Worm (Caenorhabditis elegans) whole organism, L3 larva: ENCODE measurements around the gene F54D5.23.

Experiments
- elt-2 ChIP-seq: sonication (generic microtip); optimal IDR thresholded peaks from 2 replicates; lab custom pipeline; 2016; ENCODE audit warnings: missing genetic modification reagents, mild to moderate bottlenecking, missing genetic modification characterization, missing compliant biosample characterization
- fos-1 ChIP-seq: fragments of 150-350 bp; optimal IDR thresholded peaks from 2 replicates; lab custom pipeline; 2014; ENCODE audit warnings: missing biosample characterization, missing genetic modification characterization
- mml-1 ChIP-seq: fragments of 150-350 bp; sonication (generic microtip); optimal IDR thresholded peaks from 3 replicates; lab custom pipeline; 2014; ENCODE audit warnings: missing biosample characterization, missing genetic modification characterization
- nhr-12 ChIP-seq: fragments of 150-350 bp; optimal IDR thresholded peaks from 2 replicates; lab custom pipeline; 2014; ENCODE audit warnings: missing biosample characterization, missing genetic modification characterization
- nhr-77 ChIP-seq: fragments of 150-350 bp; optimal IDR thresholded peaks from 2 replicates; lab custom pipeline; 2014; ENCODE audit warnings: missing biosample characterization, missing genetic modification characterization
- snpc-4 ChIP-seq: fragments of 150-350 bp; optimal IDR thresholded peaks from 2 replicates; lab custom pipeline; 2014; ENCODE audit warnings: missing biosample characterization, missing genetic modification characterization

ce11 chrII:11577861-11578260, 8.8 kb upstream of the F54D5.23 start:
- TF ChIP-seq mml-1 (tag; lab: Kevin White, UChicago) (no peak), nhr-77 (no peak), nhr-12 (tag; lab: Kevin White, UChicago) (no peak), elt-2 (tag; lab: Kevin White, UChicago) (no peak), snpc-4 (no peak), fos-1 (tag; lab: Kevin White, UChicago) (no peak)
